Fruit fly (Drosophila melanogaster): ENCODE data around the gene CG7990.
A peak's percentile ranks its signal among the peaks of the same experiment; 100 is the strongest.

CG7990 gene

DNA sequence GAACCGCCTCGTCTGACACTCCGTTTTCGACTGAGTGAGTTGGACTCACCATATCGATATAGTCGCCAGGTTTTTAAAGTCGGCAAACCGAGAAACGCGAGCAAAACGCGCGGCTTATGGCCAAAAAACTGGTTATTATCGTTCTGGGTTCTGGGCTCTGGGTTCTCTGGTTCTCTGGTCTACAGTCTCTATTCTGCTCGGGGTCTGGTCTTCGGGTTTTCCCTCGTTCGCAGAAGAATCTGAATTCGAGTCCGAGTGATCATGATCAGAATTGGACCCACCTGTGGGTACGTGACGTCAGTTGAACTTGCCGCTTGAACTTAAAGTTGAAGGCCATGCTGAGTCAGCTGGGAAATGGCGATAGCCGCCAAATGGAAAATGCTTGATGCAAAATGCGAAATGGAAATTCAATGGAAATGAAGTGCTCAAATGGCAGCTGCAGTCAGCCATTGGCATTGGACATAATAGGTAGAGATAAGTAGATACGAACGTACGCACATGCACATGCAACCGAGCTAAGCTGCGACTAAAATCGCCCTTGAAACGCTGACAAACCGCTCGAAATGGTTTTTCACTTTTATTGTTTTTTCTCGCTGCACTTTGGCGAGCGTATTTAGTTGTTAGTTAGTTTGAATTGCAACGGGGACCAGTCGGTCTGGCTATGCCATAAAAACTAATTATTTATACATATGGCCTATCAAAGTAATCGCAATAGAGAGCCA is 26.8 kb downstream of the CG7990 start, which contains the start of gene CG33939:
TSS of gene CG33939 (minus strand) at position 51 of the 722 bp plus-strand sequence.
- TF ChIP-seq CG7101 (tag; optimal IDR thresholded peaks at IDR 0.05) (no peak), pad (GFP tag; optimal IDR thresholded peaks at IDR 0.05) (no peak), bab1 (GFP tag; optimal IDR thresholded peaks at IDR 0.05) (no peak), CG11617 (GFP tag; optimal IDR thresholded peaks at IDR 0.05) (no peak), toe (GFP tag; optimal IDR thresholded peaks at IDR 0.05) (no peak), ovo (GFP tag; optimal IDR thresholded peaks at IDR 0.05) (no peak), cnc (optimal IDR thresholded peaks at IDR 0.05) (no peak), Hr96 (GFP tag; optimal IDR thresholded peaks at IDR 0.05) (no peak), kay (GFP tag; ENCODE audit: borderline replicate concordance) (no peak), Clk (GFP tag; optimal IDR thresholded peaks at IDR 0.05) (no peak), Mnt (GFP tag; optimal IDR thresholded peaks at IDR 0.05) (no peak), CG1620 (GFP tag; optimal IDR thresholded peaks at IDR 0.05) (no peak), CG14711 (tag; optimal IDR thresholded peaks at IDR 0.05) (no peak), cic (GFP tag; optimal IDR thresholded peaks at IDR 0.05) (no peak), CG12768 (GFP tag; optimal IDR thresholded peaks at IDR 0.05) (no peak)

DNA sequence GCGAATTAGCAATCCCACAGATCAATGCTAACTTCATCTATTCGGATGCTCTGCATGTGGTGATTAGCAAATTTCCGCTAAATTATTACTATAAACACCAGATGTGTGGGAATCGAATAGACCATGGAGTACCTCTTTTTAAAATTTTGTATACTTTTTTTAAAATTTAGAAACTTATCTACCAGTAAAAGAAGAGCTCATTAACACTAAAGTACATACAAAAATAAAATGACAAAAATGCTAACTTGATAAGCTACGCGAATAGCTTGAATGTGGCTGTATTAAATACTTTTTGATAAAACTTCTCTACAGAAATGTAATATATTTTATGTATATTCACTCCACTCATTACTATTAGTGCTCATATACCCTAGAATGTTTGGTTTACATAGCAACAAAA is 27.7 kb downstream of the CG7990 start:
- TF ChIP-seq cic (GFP tag; optimal IDR thresholded peaks at IDR 0.05) (no peak), kay (GFP tag; ENCODE audit: borderline replicate concordance) (no peak), CG7101 (tag; optimal IDR thresholded peaks at IDR 0.05) (no peak), CG11617 (GFP tag; optimal IDR thresholded peaks at IDR 0.05) (no peak), toe (GFP tag; optimal IDR thresholded peaks at IDR 0.05) (no peak), bab1 (GFP tag; optimal IDR thresholded peaks at IDR 0.05) (no peak), CG7045 (GFP tag; optimal IDR thresholded peaks at IDR 0.05) (no peak), CG33017 (tag; optimal IDR thresholded peaks at IDR 0.05) (no peak), CG1620 (GFP tag; optimal IDR thresholded peaks at IDR 0.05) (no peak), CG5204 (GFP tag; optimal IDR thresholded peaks at IDR 0.05) (no peak), tj (GFP tag; optimal IDR thresholded peaks at IDR 0.05) (no peak), CG12768 (GFP tag; optimal IDR thresholded peaks at IDR 0.05) (no peak), Hr96 (GFP tag; optimal IDR thresholded peaks at IDR 0.05) (no peak)

DNA sequence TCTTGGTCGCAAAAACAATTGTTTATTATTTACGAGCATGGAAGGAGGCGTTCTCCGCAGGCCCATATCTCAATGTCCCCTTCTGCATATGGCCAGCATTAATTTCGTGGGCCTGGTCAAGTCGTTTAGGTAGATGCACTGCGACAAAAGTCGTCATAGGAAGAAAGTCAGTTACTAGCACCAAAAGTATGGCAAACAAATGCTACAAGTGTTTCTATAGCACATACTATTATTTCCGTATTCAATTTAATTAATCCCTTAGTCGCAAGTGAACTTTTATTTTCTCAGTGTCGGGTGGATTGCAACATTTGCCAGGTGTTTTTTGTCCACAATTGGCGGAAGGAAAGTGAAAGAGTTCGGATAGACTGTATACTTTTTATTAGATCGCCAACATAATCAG is 28.8 kb downstream of the CG7990 start:
- TF ChIP-seq CG11617 (GFP tag; optimal IDR thresholded peaks at IDR 0.05) (no peak), toe (GFP tag; optimal IDR thresholded peaks at IDR 0.05) (no peak), pad (GFP tag; optimal IDR thresholded peaks at IDR 0.05) (no peak), cnc (optimal IDR thresholded peaks at IDR 0.05) (no peak), tj (GFP tag; optimal IDR thresholded peaks at IDR 0.05) (no peak), kay (GFP tag; ENCODE audit: borderline replicate concordance) (no peak), CG5204 (GFP tag; optimal IDR thresholded peaks at IDR 0.05) (no peak), CG12768 (GFP tag; optimal IDR thresholded peaks at IDR 0.05) (no peak), CG7045 (GFP tag; optimal IDR thresholded peaks at IDR 0.05) (no peak), Mnt (GFP tag; optimal IDR thresholded peaks at IDR 0.05) (no peak)

DNA sequence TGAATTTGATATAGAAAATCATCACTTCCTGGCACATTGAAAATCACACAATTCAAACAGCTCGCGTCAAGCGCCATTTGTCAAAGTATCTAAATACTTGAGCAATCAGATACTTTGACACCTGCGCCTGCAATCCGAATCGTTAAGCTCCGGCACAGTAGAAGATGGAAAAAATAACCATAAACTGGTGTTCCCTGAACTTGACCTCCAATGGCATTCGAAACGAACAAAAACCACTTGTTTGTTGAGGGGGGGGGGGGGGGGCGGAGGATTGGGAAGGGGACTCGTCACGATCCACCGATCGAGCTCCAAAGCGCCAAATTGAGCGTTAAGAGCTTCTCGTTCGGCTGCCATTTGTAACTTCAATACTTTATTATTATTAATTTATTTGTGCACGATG is 29.9 kb downstream of the CG7990 start:
- no peak for TF ChIP-seq CG11617 (GFP tag; optimal IDR thresholded peaks at IDR 0.05)

DNA sequence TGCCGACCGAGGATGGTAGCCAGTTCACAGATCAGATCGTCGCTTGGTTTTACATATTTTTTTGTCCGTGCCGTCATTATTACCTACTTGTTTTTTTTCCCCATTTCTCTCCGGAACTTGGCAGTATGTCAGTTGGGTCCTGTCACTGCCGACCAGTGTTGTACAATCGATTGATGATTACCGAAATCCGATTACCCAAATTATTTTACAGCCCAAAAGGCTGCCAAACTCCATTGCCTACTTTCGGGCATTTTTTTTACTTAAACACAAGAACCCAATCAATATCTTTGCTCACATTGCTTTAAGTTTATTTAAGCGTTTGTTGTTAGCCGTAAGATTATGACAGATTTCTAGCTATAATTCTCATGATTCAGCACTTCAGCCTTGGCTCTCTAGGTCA is 31.0 kb downstream of the CG7990 start, which contains the start of gene Inx5:
TSS of gene Inx5 (minus strand) at position 93 of the 400 bp plus-strand sequence.
- TF ChIP-seq Crg-1 (GFP tag; optimal IDR thresholded peaks at IDR 0.05) (no peak), CG33017 (tag; optimal IDR thresholded peaks at IDR 0.05) (no peak), ovo (GFP tag; optimal IDR thresholded peaks at IDR 0.05) (no peak), Hr96 (GFP tag; optimal IDR thresholded peaks at IDR 0.05) (no peak), CG11617 (GFP tag; optimal IDR thresholded peaks at IDR 0.05) (no peak), pad (GFP tag; optimal IDR thresholded peaks at IDR 0.05) (no peak), CG5204 (GFP tag; optimal IDR thresholded peaks at IDR 0.05) (no peak), cnc (optimal IDR thresholded peaks at IDR 0.05) (no peak), CG14711 (tag; optimal IDR thresholded peaks at IDR 0.05) (no peak), toe (GFP tag; optimal IDR thresholded peaks at IDR 0.05) (no peak), CG7101 (tag; optimal IDR thresholded peaks at IDR 0.05) (no peak), CG12768 (GFP tag; optimal IDR thresholded peaks at IDR 0.05) (no peak), Mnt (GFP tag; optimal IDR thresholded peaks at IDR 0.05) (no peak), kay (GFP tag; ENCODE audit: borderline replicate concordance) (no peak), Clk (GFP tag; optimal IDR thresholded peaks at IDR 0.05) (no peak), CG7045 (GFP tag; optimal IDR thresholded peaks at IDR 0.05) (no peak), bab1 (GFP tag; optimal IDR thresholded peaks at IDR 0.05) (no peak), CG1620 (GFP tag; optimal IDR thresholded peaks at IDR 0.05) (no peak), tj (GFP tag; optimal IDR thresholded peaks at IDR 0.05) (no peak)

DNA sequence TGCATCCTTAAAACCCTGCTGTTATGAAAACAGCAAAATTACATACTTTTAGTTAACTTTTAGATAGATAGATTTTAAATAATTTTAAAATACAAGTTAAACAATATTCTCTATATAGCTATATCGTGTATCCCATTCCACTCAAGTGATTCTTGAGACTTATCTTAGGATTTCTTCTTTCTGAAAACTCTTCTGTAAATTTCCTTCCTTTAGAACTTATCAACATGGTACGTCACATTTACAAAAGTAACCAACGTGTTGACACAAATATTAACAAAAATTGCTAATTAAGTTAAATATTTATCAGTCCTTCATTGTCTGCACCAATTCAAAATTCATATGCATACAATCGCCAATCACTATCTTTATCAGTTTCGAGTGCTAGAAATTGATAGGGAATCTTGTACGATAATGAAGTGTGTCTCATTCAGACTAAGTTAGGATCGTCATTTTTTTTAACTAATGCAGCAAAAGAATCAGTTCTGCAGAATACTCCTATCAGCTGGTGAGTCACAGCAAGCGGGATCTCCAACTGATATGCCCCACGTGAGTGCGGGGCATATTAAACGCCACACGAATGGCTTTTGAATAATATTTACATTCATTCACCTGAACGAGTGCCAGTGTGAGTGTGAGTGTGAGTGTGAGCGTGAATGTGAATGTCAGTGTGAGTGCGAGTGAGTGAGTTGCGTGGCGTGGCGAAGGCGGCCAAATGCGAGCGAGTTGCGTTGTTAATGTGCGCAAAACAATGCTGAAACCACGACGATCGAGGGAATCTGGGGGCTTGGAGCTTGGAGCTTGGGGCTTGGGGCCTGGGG is 34.0 kb downstream of the CG7990 start:
- TF ChIP-seq kay (GFP tag; ENCODE audit: borderline replicate concordance) (peak; percentile 91), tj (GFP tag; optimal IDR thresholded peaks at IDR 0.05) (peak; percentile 1), Crg-1 (GFP tag; optimal IDR thresholded peaks at IDR 0.05) (no peak), Mnt (GFP tag; optimal IDR thresholded peaks at IDR 0.05) (peak; percentile 73), cic (GFP tag; optimal IDR thresholded peaks at IDR 0.05) (peak; percentile 83), CG5204 (GFP tag; optimal IDR thresholded peaks at IDR 0.05) (no peak), CG14711 (tag; optimal IDR thresholded peaks at IDR 0.05) (no peak), Hr96 (GFP tag; optimal IDR thresholded peaks at IDR 0.05) (no peak)
